Worm (Caenorhabditis elegans): ENCODE data around the gene ZK418.13.

DNA sequence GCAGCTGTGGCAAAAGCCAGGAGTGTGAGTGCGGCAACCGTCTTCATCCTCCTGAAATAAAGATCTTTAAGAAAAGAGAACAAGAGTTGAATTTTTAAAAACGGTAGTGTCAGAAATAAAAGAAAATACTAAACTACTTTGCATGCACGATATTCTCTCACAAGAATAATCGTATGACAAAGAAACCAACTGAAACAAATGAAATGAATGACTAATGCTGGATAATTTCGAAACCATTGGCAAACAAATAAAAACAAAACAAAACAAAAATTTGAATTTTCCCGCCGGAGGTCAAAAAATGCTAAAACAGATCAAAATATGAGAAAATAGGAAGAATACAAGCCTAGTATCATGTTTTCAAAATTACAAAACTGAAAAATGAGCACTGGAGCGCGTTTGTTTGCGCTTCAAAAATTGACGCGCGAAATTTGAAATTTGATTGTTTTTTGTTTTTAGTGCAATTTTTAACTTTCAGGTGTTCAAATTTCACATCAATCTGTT, 27.7 kb upstream of the ZK418.13 start, which contains the start of gene cpg-2:
- TF ChIP-seq pqm-1 (tag; optimal IDR thresholded peaks at IDR 0.05) (no peak), dve-1 (tag; optimal IDR thresholded peaks at IDR 0.05) (no peak), ref-2 (tag; optimal IDR thresholded peaks at IDR 0.05) (no peak), lin-11 (tag; optimal IDR thresholded peaks at IDR 0.05) (no peak), nhr-11 (tag; optimal IDR thresholded peaks at IDR 0.05) (no peak), elt-2 (tag; optimal IDR thresholded peaks at IDR 0.05) (no peak)

All from whole organism, late embryonic.